Fruit fly (Drosophila melanogaster) whole organism, embryonic: ENCODE data around the gene CG33668.

ENCODE experiments used
- Antp ChIP-seq: fragments of 200-800 bp; sonication (Bioruptor generic); optimal IDR thresholded peaks from 3 replicates; lab custom pipeline; 2016; ENCODE audit warnings: missing biosample characterization, missing genetic modification characterization
- CG10321 ChIP-seq: fragments of 200-800 bp; sonication (Bioruptor generic); IDR thresholded peaks from 2 replicates; pipeline ENCODE4 v1.3.6; 2022; ENCODE audit warnings: missing biosample characterization, missing genetic modification characterization
- CG10979 ChIP-seq: fragments of 200-800 bp; sonication (Bioruptor generic); optimal IDR thresholded peaks from 2 replicates; lab custom pipeline; 2018; ENCODE audit warnings: missing biosample characterization, mild to moderate bottlenecking, missing genetic modification characterization, moderate library complexity
- CG11085 ChIP-seq: fragments of 200-800 bp; sonication (Bioruptor generic); IDR thresholded peaks from 2 replicates; pipeline ENCODE4 v1.3.6; 2022; ENCODE audit warnings: missing biosample characterization, missing genetic modification characterization
- CG12071 ChIP-seq: fragments of 200-800 bp; sonication (Bioruptor generic); optimal IDR thresholded peaks from 3 replicates; lab custom pipeline; 2018; ENCODE audit warnings: missing biosample characterization, mild to moderate bottlenecking, missing genetic modification characterization
- CG14667 ChIP-seq: fragments of 200-800 bp; sonication (Bioruptor generic); IDR thresholded peaks from 2 replicates; pipeline ENCODE4 v1.3.6; 2022; ENCODE audit warnings: missing biosample characterization, missing genetic modification characterization
- CG15514 ChIP-seq: fragments of 200-800 bp; sonication (Bioruptor generic); optimal IDR thresholded peaks from 3 replicates; lab custom pipeline; 2017; ENCODE audit warnings: missing biosample characterization, missing genetic modification characterization, mild to moderate bottlenecking, moderate library complexity, missing genetic modification reagents
- CG16813 ChIP-seq: fragments of 200-800 bp; sonication (Bioruptor generic); IDR thresholded peaks from 3 replicates; pipeline ENCODE4 v1.3.6; 2022; ENCODE audit warnings: missing biosample characterization, missing genetic modification characterization; ENCODE audit not compliant: partially characterized antibody
- CG17612 ChIP-seq: fragments of 200-800 bp; sonication (Bioruptor generic); IDR thresholded peaks from 2 replicates; pipeline ENCODE4 v1.3.6; 2022; ENCODE audit warnings: missing biosample characterization, missing genetic modification characterization
- CG17912 ChIP-seq: fragments of 200-800 bp; sonication (Bioruptor generic); optimal IDR thresholded peaks from 2 replicates; lab custom pipeline; 2018; ENCODE audit warnings: missing biosample characterization, mild to moderate bottlenecking, missing genetic modification characterization
- CG18476 ChIP-seq: fragments of 200-800 bp; sonication (Bioruptor generic); optimal IDR thresholded peaks from 2 replicates; lab custom pipeline; 2016; ENCODE audit warnings: missing biosample characterization, mild to moderate bottlenecking, missing genetic modification characterization
- CG2129 ChIP-seq: fragments of 200-800 bp; sonication (Bioruptor generic); IDR thresholded peaks from 2 replicates; pipeline ENCODE4 v1.3.6; 2022; ENCODE audit warnings: missing biosample characterization, missing genetic modification characterization; ENCODE audit not compliant: partially characterized antibody
- CG2712 ChIP-seq: fragments of 200-800 bp; optimal IDR thresholded peaks from 3 replicates; lab custom pipeline; 2019; ENCODE audit warnings: missing biosample characterization, mild to moderate bottlenecking, missing genetic modification characterization, moderate library complexity
- CG30403 ChIP-seq: fragments of 200-800 bp; sonication (Bioruptor generic); optimal IDR thresholded peaks from 3 replicates; lab custom pipeline; 2016; ENCODE audit warnings: missing biosample characterization, missing genetic modification characterization
- CG31224 ChIP-seq: fragments of 200-800 bp; sonication (Bioruptor generic); IDR thresholded peaks from 2 replicates; pipeline ENCODE4 v1.3.6; 2022; ENCODE audit warnings: missing biosample characterization, missing genetic modification characterization
- CG31365 ChIP-seq: fragments of 200-800 bp; sonication (Bioruptor generic); optimal IDR thresholded peaks from 2 replicates; lab custom pipeline; 2018; ENCODE audit warnings: missing biosample characterization, mild to moderate bottlenecking, missing genetic modification characterization
- CG32772 ChIP-seq: fragments of 200-800 bp; sonication (Bioruptor generic); IDR thresholded peaks from 2 replicates; pipeline ENCODE4 v1.3.6; 2022; ENCODE audit warnings: missing biosample characterization, missing genetic modification characterization
- CG5180 ChIP-seq: fragments of 200-800 bp; sonication (Bioruptor generic); optimal IDR thresholded peaks from 3 replicates; lab custom pipeline; 2017; ENCODE audit warnings: missing biosample characterization, missing genetic modification characterization, mild to moderate bottlenecking, moderate library complexity, missing genetic modification reagents
- CG8089 ChIP-seq: fragments of 200-800 bp; sonication (Bioruptor generic); optimal IDR thresholded peaks from 3 replicates; lab custom pipeline; 2016; ENCODE audit warnings: missing biosample characterization, missing genetic modification characterization
- CG8359 ChIP-seq: fragments of 200-800 bp; sonication (Bioruptor generic); optimal IDR thresholded peaks from 2 replicates; lab custom pipeline; 2017; ENCODE audit warnings: missing biosample characterization, mild to moderate bottlenecking, missing genetic modification characterization, borderline replicate concordance
- CG9797 ChIP-seq: fragments of 200-800 bp; sonication (Bioruptor generic); optimal IDR thresholded peaks from 3 replicates; lab custom pipeline; 2018; ENCODE audit warnings: missing biosample characterization, mild to moderate bottlenecking, missing genetic modification characterization
- CHES-1-like ChIP-seq: fragments of 200-800 bp; sonication (Bioruptor generic); optimal IDR thresholded peaks from 2 replicates; lab custom pipeline; 2016; ENCODE audit warnings: missing biosample characterization, missing genetic modification characterization
- Chrac-16 ChIP-seq: fragments of 200-800 bp; sonication (Bioruptor generic); optimal IDR thresholded peaks from 3 replicates; lab custom pipeline; 2016; ENCODE audit warnings: missing biosample characterization, missing genetic modification characterization
- Dfd ChIP-seq, 2 experiments: fragments of >200 bp; optimal IDR thresholded peaks; 2 replicates each; lab custom pipeline; 2017; ENCODE audit warnings: missing biosample characterization in 2 of 2, missing genetic modification characterization in 2 of 2
- Dref ChIP-seq: fragments of 200-800 bp; sonication (Bioruptor generic); IDR thresholded peaks from 2 replicates; pipeline ENCODE4 v1.3.6; 2022; ENCODE audit warnings: missing biosample characterization, missing genetic modification characterization
- GATAe ChIP-seq: fragments of 200-800 bp; sonication (Bioruptor generic); conservative IDR thresholded peaks from 2 replicates; pipeline ENCODE4 v1.3.6; 2022; ENCODE audit warnings: missing biosample characterization, missing genetic modification characterization
- HmgD ChIP-seq: fragments of 200-800 bp; sonication (Bioruptor generic); optimal IDR thresholded peaks from 3 replicates; lab custom pipeline; 2016; ENCODE audit warnings: missing biosample characterization, missing genetic modification characterization
- Hr3 ChIP-seq: fragments of 200-800 bp; sonication (Bioruptor generic); optimal IDR thresholded peaks from 3 replicates; lab custom pipeline; 2016; ENCODE audit warnings: missing biosample characterization, missing genetic modification characterization
- Jarid2 ChIP-seq: fragments of 200-800 bp; sonication (Bioruptor generic); optimal IDR thresholded peaks from 3 replicates; lab custom pipeline; 2017; ENCODE audit warnings: mild to moderate bottlenecking, missing biosample characterization, missing genetic modification reagents, missing genetic modification characterization
- Opbp ChIP-seq: fragments of 200-800 bp; sonication (Bioruptor generic); IDR thresholded peaks from 3 replicates; pipeline ENCODE4 v1.3.6; 2022; ENCODE audit warnings: missing biosample characterization, missing genetic modification characterization; ENCODE audit not compliant: partially characterized antibody
- Rx ChIP-seq: fragments of 200-800 bp; sonication (Bioruptor generic); IDR thresholded peaks from 2 replicates; pipeline ENCODE4 v1.3.6; 2022; ENCODE audit warnings: missing biosample characterization, missing genetic modification characterization
- Sin3A ChIP-seq: fragments of >200 bp; optimal IDR thresholded peaks from 2 replicates; lab custom pipeline; 2018
- Six4 ChIP-seq: fragments of 200-800 bp; sonication (Bioruptor generic); optimal IDR thresholded peaks from 2 replicates; lab custom pipeline; 2016; ENCODE audit warnings: missing biosample characterization, missing genetic modification characterization
- Tbp ChIP-seq: fragments of >200 bp; optimal IDR thresholded peaks from 2 replicates; lab custom pipeline; 2018; ENCODE audit warnings: missing biosample characterization, missing genetic modification characterization
- bigmax ChIP-seq: fragments of 200-800 bp; sonication (Bioruptor generic); optimal IDR thresholded peaks from 2 replicates; lab custom pipeline; 2018; ENCODE audit warnings: missing biosample characterization, mild to moderate bottlenecking, missing genetic modification characterization
- gce ChIP-seq: fragments of 200-800 bp; sonication (Bioruptor generic); IDR thresholded peaks from 3 replicates; pipeline ENCODE4 v1.3.6; 2022; ENCODE audit warnings: missing biosample characterization, missing genetic modification characterization
- gsb ChIP-seq: fragments of 200-800 bp; sonication (Bioruptor generic); IDR thresholded peaks from 2 replicates; pipeline ENCODE4 v1.3.6; 2022; ENCODE audit warnings: missing biosample characterization, missing genetic modification characterization
- hkb ChIP-seq, 2 experiments: fragments of 200-800 bp in 1 of 2; fragments of >200 bp in 1 of 2; sonication (Bioruptor generic) in 1 of 2; IDR thresholded peaks in 1 of 2; optimal IDR thresholded peaks in 1 of 2; 2 replicates each; pipeline versions ENCODE4 v1.3.6 to Lab custom; 2017 to 2022; ENCODE audit warnings: missing biosample characterization in 1 of 2, missing genetic modification characterization in 1 of 2
- hth ChIP-seq: fragments of >200 bp; optimal IDR thresholded peaks from 2 replicates; lab custom pipeline; 2017; ENCODE audit warnings: inconsistent platforms
- mirr ChIP-seq: fragments of 200-800 bp; sonication (Bioruptor generic); optimal IDR thresholded peaks from 3 replicates; lab custom pipeline; 2018; ENCODE audit warnings: missing biosample characterization, mild to moderate bottlenecking, missing genetic modification characterization
- otp ChIP-seq: fragments of 200-800 bp; sonication (Bioruptor generic); IDR thresholded peaks from 3 replicates; pipeline ENCODE4, ENCODE4 v1.3.6; 2022; ENCODE audit warnings: missing biosample characterization, missing genetic modification characterization
- pfk ChIP-seq: fragments of 200-800 bp; sonication (Bioruptor generic); optimal IDR thresholded peaks from 2 replicates; lab custom pipeline; 2018; ENCODE audit warnings: missing biosample characterization, mild to moderate bottlenecking, missing genetic modification characterization, moderate library complexity
- row ChIP-seq: fragments of 200-800 bp; sonication (Bioruptor generic); IDR thresholded peaks from 3 replicates; pipeline ENCODE4 v1.3.6; 2022; ENCODE audit warnings: missing biosample characterization, missing genetic modification characterization
- sd ChIP-seq: fragments of 200-800 bp; sonication (Bioruptor generic); optimal IDR thresholded peaks from 3 replicates; lab custom pipeline; 2018; ENCODE audit warnings: missing biosample characterization, mild to moderate bottlenecking, missing genetic modification characterization, moderate library complexity
- sna ChIP-seq: fragments of 200-800 bp; sonication (Bioruptor generic); IDR thresholded peaks from 2 replicates; pipeline ENCODE4 v1.3.6; 2022; ENCODE audit warnings: missing biosample characterization, missing genetic modification characterization; ENCODE audit not compliant: partially characterized antibody
- sug ChIP-seq: fragments of 200-800 bp; optimal IDR thresholded peaks from 2 replicates; lab custom pipeline; 2019; ENCODE audit warnings: missing biosample characterization, mild to moderate bottlenecking, missing genetic modification characterization, moderate library complexity
- tap ChIP-seq: fragments of 200-800 bp; optimal IDR thresholded peaks from 3 replicates; lab custom pipeline; 2019; ENCODE audit warnings: missing biosample characterization, mild to moderate bottlenecking, missing genetic modification characterization, moderate library complexity
- tin ChIP-seq: fragments of 200-800 bp; sonication (Bioruptor generic); optimal IDR thresholded peaks from 3 replicates; lab custom pipeline; 2016; ENCODE audit warnings: missing biosample characterization, missing genetic modification characterization
- tna ChIP-seq: fragments of 200-800 bp; sonication (Bioruptor generic); IDR thresholded peaks from 2 replicates; pipeline ENCODE4 v1.3.6; 2022; ENCODE audit warnings: missing biosample characterization, missing genetic modification characterization; ENCODE audit not compliant: partially characterized antibody
- twi ChIP-seq: fragments of 200-800 bp; optimal IDR thresholded peaks from 2 replicates; lab custom pipeline; 2019; ENCODE audit warnings: missing biosample characterization, mild to moderate bottlenecking, missing genetic modification characterization, moderate library complexity
- wek ChIP-seq: fragments of 200-800 bp; sonication (Bioruptor generic); optimal IDR thresholded peaks from 3 replicates; lab custom pipeline; 2018; ENCODE audit warnings: missing biosample characterization, mild to moderate bottlenecking, missing genetic modification characterization, moderate library complexity
- zf30C ChIP-seq: fragments of 200-800 bp; sonication (Bioruptor generic); optimal IDR thresholded peaks from 3 replicates; lab custom pipeline; 2018; ENCODE audit warnings: missing biosample characterization, mild to moderate bottlenecking, missing genetic modification characterization

The CG33668 gene

dm6 chrX:6375636-6376035 is 43.6 kb downstream of the CG33668 start (continued):
- no peak for TF ChIP-seq Jarid2 (GFP tag; lab: Kevin White, UChicago)
- no peak for TF ChIP-seq CG8359 (GFP tag; lab: Kevin White, UChicago)
- no peak for TF ChIP-seq HmgD
- TF ChIP-seq CG14667 (GFP tag; lab: Robert Waterston, UW) = no peak
- no peak for TF ChIP-seq Chrac-16 (GFP tag; lab: Kevin White, UChicago)
- no peak for TF ChIP-seq CG5180 (GFP tag; lab: Kevin White, UChicago)
- TF ChIP-seq CG2129 (GFP tag; lab: Robert Waterston, UW) = no peak
- no peak for TF ChIP-seq bigmax
- TF ChIP-seq CG9797 (GFP tag; lab: Kevin White, UChicago) = no peak
- no peak for TF ChIP-seq Sin3A (lab: Kevin White, UChicago)
- TF ChIP-seq CG15514 = peak; percentile 48
- TF ChIP-seq CG30403 (GFP tag; lab: Kevin White, UChicago) = peak; percentile 47
- TF ChIP-seq wek (GFP tag; lab: Kevin White, UChicago) = no peak
- TF ChIP-seq Dref (GFP tag; lab: Robert Waterston, UW) = no peak
- no peak for TF ChIP-seq CG31365
- no peak for TF ChIP-seq mirr (GFP tag; lab: Kevin White, UChicago)
- no peak for TF ChIP-seq sd (tag; lab: Kevin White, UChicago)
- TF ChIP-seq sug (tag; lab: Kevin White, UChicago) = no peak
- no peak for TF ChIP-seq pfk
- no peak for TF ChIP-seq twi (tag; lab: Kevin White, UChicago)
- TF ChIP-seq CG32772 (GFP tag; lab: Robert Waterston, UW) = no peak
- no peak for TF ChIP-seq Rx
- peak; percentile 30; the same call in 1 of the 3 replicates for TF ChIP-seq otp (GFP tag; lab: Robert Waterston, UW)
- peak; percentile 48 for TF ChIP-seq CG12071 (GFP tag; lab: Kevin White, UChicago)
- no peak for TF ChIP-seq gce (GFP tag; lab: Robert Waterston, UW)
- TF ChIP-seq sna (GFP tag; lab: Robert Waterston, UW) = no peak
- TF ChIP-seq CG2712 (tag; lab: Kevin White, UChicago) = peak; percentile 41
- no peak for TF ChIP-seq gsb (GFP tag; lab: Robert Waterston, UW)
- TF ChIP-seq CG17612 (GFP tag; lab: Robert Waterston, UW) = no peak
- no peak for TF ChIP-seq Tbp (GFP tag; lab: Kevin White, UChicago)
- no peak for TF ChIP-seq tna
- no peak for TF ChIP-seq CG16813 (GFP tag; lab: Robert Waterston, UW)
- no peak for TF ChIP-seq Dfd (GFP tag; optimal IDR thresholded peaks at IDR 0.05; lab: Kevin White, UChicago)
- TF ChIP-seq Six4 = peak; percentile 17
- no peak for TF ChIP-seq CG10321 (GFP tag; lab: Robert Waterston, UW)
- no peak for TF ChIP-seq CG8089
- TF ChIP-seq tin (GFP tag; lab: Kevin White, UChicago) = peak; percentile 49
- no peak for TF ChIP-seq Opbp
- no peak for TF ChIP-seq GATAe (GFP tag; lab: Robert Waterston, UW)
- peak; percentile 72 for TF ChIP-seq row (GFP tag; lab: Robert Waterston, UW)
- no peak for TF ChIP-seq CG31224 (GFP tag; lab: Robert Waterston, UW)
- peak; percentile 13 for TF ChIP-seq zf30C
- TF ChIP-seq CG18476 (GFP tag; lab: Kevin White, UChicago) = peak; percentile 27
- no peak for TF ChIP-seq hth (lab: Kevin White, UChicago)
- no peak for TF ChIP-seq CG11085 (GFP tag; lab: Robert Waterston, UW)
- TF ChIP-seq hkb (optimal IDR thresholded peaks at IDR 0.05; lab: Kevin White, UChicago) = no peak
- TF ChIP-seq hkb (GFP tag; IDR thresholded peaks at IDR 0.05; lab: Robert Waterston, UW) = peak; percentile 37; the same call in 1 of the 2 replicates
- no peak for TF ChIP-seq CG17912 (GFP tag; lab: Kevin White, UChicago)
- peak; percentile 30 for TF ChIP-seq Antp
- TF ChIP-seq CHES-1-like (GFP tag; lab: Kevin White, UChicago) = no peak
- no peak for TF ChIP-seq tap (tag; lab: Kevin White, UChicago)
- peak; percentile 30 for TF ChIP-seq CG10979 (tag; lab: Kevin White, UChicago)
- peak; percentile 12 for TF ChIP-seq Hr3 (GFP tag; lab: Kevin White, UChicago)
